Worm (Caenorhabditis elegans): ENCODE measurements around the gene T19C9.8.

ce11 chrV:17208045-17208444 is 30.9 kb upstream of the T19C9.8 start, which contains the start of gene Y68A4A.13:
- no peak for TF ChIP-seq ztf-29 (GFP tag; IDR thresholded peaks at IDR 0.05)
- no peak for TF ChIP-seq ref-1 (GFP tag; conservative IDR thresholded peaks at IDR 0.05)
